Fruit fly (Drosophila melanogaster) whole organism: ENCODE results near the gene CG34043.

Experiments used
- CG8478 ChIP-seq: fragments of >200 bp; optimal IDR thresholded peaks from 2 replicates; lab custom pipeline; 2018; ENCODE audit warnings: inconsistent platforms
- Dll ChIP-seq: fragments of >200 bp; optimal IDR thresholded peaks from 2 replicates; lab custom pipeline; 2017
- EcR ChIP-seq, 2 experiments: fragments of >200 bp; optimal IDR thresholded peaks; 2 replicates each; lab custom pipeline; 2017; ENCODE audit warnings: missing biosample characterization in 2 of 2, missing genetic modification characterization in 2 of 2, missing genetic modification reagents in 2 of 2
- pan ChIP-seq: fragments of >200 bp; optimal IDR thresholded peaks from 2 replicates; lab custom pipeline; 2017

- TF ChIP-seq pan (lab: Kevin White, UChicago) (no peak), EcR (GFP tag; optimal IDR thresholded peaks at IDR 0.05; lab: Kevin White, UChicago) (no peak), CG8478 (lab: Kevin White, UChicago) (no peak), Dll (lab: Kevin White, UChicago) (no peak)
Observed at dm6 chr2L:10250441-10250847, 30.2 kb downstream of the CG34043 start, which contains the start of the genes bsk and CG31717.
